Worm (Caenorhabditis elegans) whole organism, L1 larva: ENCODE data around the gene hum-4.

ENCODE experiments used
- aly-2 ChIP-seq: fragments of 150-350 bp; optimal IDR thresholded peaks from 2 replicates; lab custom pipeline; 2014; ENCODE audit warnings: missing biosample characterization, missing genetic modification characterization
- ama-1 ChIP-seq: fragments of 150-350 bp; optimal IDR thresholded peaks from 2 replicates; lab custom pipeline; 2014
- ceh-82 ChIP-seq, 3 experiments: fragments of 150-350 bp in 1 of 3; sonication (generic microtip) in 2 of 3; optimal IDR thresholded peaks; 2 replicates each; lab custom pipeline; 2014 to 2017; ENCODE audit warnings: missing biosample characterization in 3 of 3, missing genetic modification characterization in 3 of 3
- egl-13 ChIP-seq: sonication (generic microtip); optimal IDR thresholded peaks from 2 replicates; lab custom pipeline; 2016; ENCODE audit warnings: missing genotype, missing genetic modification reagents, missing genetic modification characterization, missing compliant biosample characterization
- elt-2 ChIP-seq: sonication (generic microtip); optimal IDR thresholded peaks from 2 replicates; lab custom pipeline; 2016; ENCODE audit warnings: missing genetic modification characterization, mild to moderate bottlenecking, inconsistent platforms, missing compliant biosample characterization, missing genetic modification reagents
- irx-1 ChIP-seq: sonication (generic microtip); optimal IDR thresholded peaks from 2 replicates; lab custom pipeline; 2016; ENCODE audit warnings: missing genetic modification characterization, missing compliant biosample characterization
- lir-3 ChIP-seq: sonication (generic microtip); optimal IDR thresholded peaks from 2 replicates; lab custom pipeline; 2016; ENCODE audit warnings: mild to moderate bottlenecking, missing genetic modification characterization, moderate library complexity, missing compliant biosample characterization; ENCODE audit not compliant: poor library complexity
- nhr-12 ChIP-seq: sonication (generic microtip); optimal IDR thresholded peaks from 2 replicates; lab custom pipeline; 2017; ENCODE audit warnings: missing biosample characterization, missing genetic modification characterization
- nhr-28 ChIP-seq: fragments of 150-350 bp; optimal IDR thresholded peaks from 2 replicates; lab custom pipeline; 2014; ENCODE audit warnings: missing biosample characterization, missing genetic modification characterization
- pax-3 ChIP-seq: fragments of 200-800 bp; sonication (Bioruptor generic); optimal IDR thresholded peaks from 2 replicates; lab custom pipeline; 2018; ENCODE audit warnings: mild to moderate bottlenecking, missing genetic modification characterization, moderate library complexity, missing compliant biosample characterization
- unc-62 ChIP-seq: fragments of 150-350 bp; optimal IDR thresholded peaks from 2 replicates; lab custom pipeline; 2014; ENCODE audit warnings: missing biosample characterization, missing genetic modification reagents, missing genetic modification characterization

- no peak for TF ChIP-seq irx-1 (tag; lab: Kevin White, UChicago)
- no peak for TF ChIP-seq nhr-28 (tag; lab: Kevin White, UChicago)
- TF ChIP-seq unc-62 (GFP tag; lab: Kevin White, UChicago): no peak
- no peak for TF ChIP-seq nhr-12
- no peak for TF ChIP-seq aly-2 (tag; lab: Kevin White, UChicago)
- no peak for TF ChIP-seq pax-3 (tag; lab: Kevin White, UChicago)
- TF ChIP-seq ceh-82 (tag; optimal IDR thresholded peaks at IDR 0.05; lab: Kevin White, UChicago): no peak
- no peak for TF ChIP-seq lir-3 (tag; lab: Kevin White, UChicago)
- TF ChIP-seq ama-1 (lab: Kevin White, UChicago): no peak
- no peak for TF ChIP-seq egl-13 (tag; lab: Kevin White, UChicago)
- TF ChIP-seq elt-2 (tag; lab: Kevin White, UChicago): no peak
Measured at ce11 chrX:11456665-11457064, 23.3 kb upstream of the hum-4 start.
